Fruit fly (Drosophila melanogaster): ENCODE results near the gene Atg3.

Atg3 gene

dm6 chr3L:18786427-18787104 lies 38.1 kb downstream of the Atg3 start (continued):
- TF ChIP-seq Rfx (GFP tag; IDR thresholded peaks at IDR 0.05) (peak; percentile 21; the same call in 1 of the 2 replicates), lab (GFP tag; optimal IDR thresholded peaks at IDR 0.05) (peak; percentile 67), sisA (GFP tag; IDR thresholded peaks at IDR 0.05) (peak; percentile 53; the same call in 1 of the 2 replicates), YL-1 (GFP tag; optimal IDR thresholded peaks at IDR 0.05) (no peak), Dip2 (GFP tag; IDR thresholded peaks at IDR 0.05) (no peak), CG30020 (tag; optimal IDR thresholded peaks at IDR 0.05) (no peak), nmo (GFP tag; optimal IDR thresholded peaks at IDR 0.05) (peak; percentile 68), Side (GFP tag; optimal IDR thresholded peaks at IDR 0.05) (no peak), CG7556 (GFP tag; optimal IDR thresholded peaks at IDR 0.05) (peak; percentile 77), CG11723 (GFP tag; optimal IDR thresholded peaks at IDR 0.05) (peak; percentile 21), MESR4 (GFP tag; optimal IDR thresholded peaks at IDR 0.05) (no peak), slp2 (GFP tag; optimal IDR thresholded peaks at IDR 0.05) (peak; percentile 38), gem (tag; optimal IDR thresholded peaks at IDR 0.05) (peak; percentile 87), CG18011 (GFP tag; optimal IDR thresholded peaks at IDR 0.05) (peak; percentile 37), HLH4C (GFP tag; IDR thresholded peaks at IDR 0.05; ENCODE audit: partially characterized antibody) (no peak), sr (GFP tag; IDR thresholded peaks at IDR 0.05) (peak; percentile 40; the same call in 1 of the 3 replicates), H2.0 (GFP tag; IDR thresholded peaks at IDR 0.05) (0 out of 2 replicates have a peak, but pooled peaks have one; percentile 19), CG3847 (GFP tag; IDR thresholded peaks at IDR 0.05) (no peak), CG8089 (GFP tag; optimal IDR thresholded peaks at IDR 0.05) (no peak), Lim3 (GFP tag; IDR thresholded peaks at IDR 0.05) (no peak), esg (GFP tag; conservative IDR thresholded peaks at IDR 0.05) (peak; percentile 62), CG9876 (GFP tag; optimal IDR thresholded peaks at IDR 0.05) (no peak), Mes4 (GFP tag; optimal IDR thresholded peaks at IDR 0.05) (no peak), Taf1 (GFP tag; IDR thresholded peaks at IDR 0.05) (no peak), CG2678 (tag; optimal IDR thresholded peaks at IDR 0.05) (peak; percentile 87), sob (GFP tag; IDR thresholded peaks at IDR 0.05) (peak; percentile 12; the same call in 1 of the 2 replicates), CG12659 (GFP tag; optimal IDR thresholded peaks at IDR 0.05) (peak; percentile 61), CG6175 (GFP tag; IDR thresholded peaks at IDR 0.05) (no peak), CG8359 (GFP tag; optimal IDR thresholded peaks at IDR 0.05; ENCODE audit: borderline replicate concordance) (no peak), ab (GFP tag; optimal IDR thresholded peaks at IDR 0.05) (no peak), CG11696 (GFP tag; IDR thresholded peaks at IDR 0.05) (peak; percentile 46; the same call in 1 of the 2 replicates), sd (tag; optimal IDR thresholded peaks at IDR 0.05) (peak; percentile 83), eve (GFP tag; optimal IDR thresholded peaks at IDR 0.05) (peak in 1 of 2 experiments; percentile 19), Rx (GFP tag; IDR thresholded peaks at IDR 0.05) (0 out of 2 replicates have a peak, but pooled peaks have one; percentile 20), CG13287 (GFP tag; IDR thresholded peaks at IDR 0.05; ENCODE audit: partially characterized antibody) (no peak), CG13424 (tag; optimal IDR thresholded peaks at IDR 0.05) (peak; percentile 83), lilli (GFP tag; optimal IDR thresholded peaks at IDR 0.05) (peak; percentile 58), Spps (tag; optimal IDR thresholded peaks at IDR 0.05) (no peak), ash1 (GFP tag; optimal IDR thresholded peaks at IDR 0.05) (no peak), CG8924 (tag; optimal IDR thresholded peaks at IDR 0.05) (peak; percentile 64), pfk (GFP tag; optimal IDR thresholded peaks at IDR 0.05) (peak; percentile 4), HmgZ (tag; optimal IDR thresholded peaks at IDR 0.05) (no peak), tio (GFP tag; optimal IDR thresholded peaks at IDR 0.05) (peak; percentile 67), pzg (GFP tag; optimal IDR thresholded peaks at IDR 0.05) (no peak), tup (GFP tag; optimal IDR thresholded peaks at IDR 0.05) (no peak), salm (tag; optimal IDR thresholded peaks at IDR 0.05) (peak; percentile 19), crp (GFP tag; optimal IDR thresholded peaks at IDR 0.05) (no peak), CG4328 (GFP tag; optimal IDR thresholded peaks at IDR 0.05) (no peak), bab2 (GFP tag; optimal IDR thresholded peaks at IDR 0.05) (peak; percentile 26)

Measured in whole organism, embryonic.